Worm (Caenorhabditis elegans) whole organism, mixed stage, embryonic: ENCODE measurements around the gene snb-2.

Source experiments
- M03D4.4 ChIP-seq: sonication (generic microtip); optimal IDR thresholded peaks from 2 replicates; lab custom pipeline; 2017; ENCODE audit warnings: mild to moderate bottlenecking, missing genetic modification characterization, missing compliant biosample characterization
- bed-3 ChIP-seq: fragments of 200-800 bp; sonication (Bioruptor generic); optimal IDR thresholded peaks from 3 replicates; lab custom pipeline; 2018; ENCODE audit warnings: mild to moderate bottlenecking, missing genetic modification characterization, moderate library complexity, missing compliant biosample characterization
- ceh-39 ChIP-seq: fragments of 150-350 bp; optimal IDR thresholded peaks from 2 replicates; lab custom pipeline; 2014; ENCODE audit warnings: missing biosample characterization, missing genetic modification characterization
- ceh-43 ChIP-seq: fragments of 200-800 bp; sonication (Bioruptor generic); optimal IDR thresholded peaks from 2 replicates; lab custom pipeline; 2018; ENCODE audit warnings: mild to moderate bottlenecking, missing genetic modification characterization, moderate library complexity, missing compliant biosample characterization
- ceh-83 ChIP-seq: fragments of 200-800 bp; sonication (Bioruptor generic); optimal IDR thresholded peaks from 2 replicates; lab custom pipeline; 2018; ENCODE audit warnings: mild to moderate bottlenecking, missing genetic modification characterization, missing compliant biosample characterization
- ces-1 ChIP-seq: fragments of 150-350 bp; optimal IDR thresholded peaks from 2 replicates; lab custom pipeline; 2014; ENCODE audit warnings: missing biosample characterization, missing genetic modification reagents, missing genetic modification characterization
- cnd-1 ChIP-seq: fragments of 200-800 bp; sonication (Bioruptor generic); optimal IDR thresholded peaks from 2 replicates; lab custom pipeline; 2018; ENCODE audit warnings: mild to moderate bottlenecking, missing genetic modification characterization, missing compliant biosample characterization
- drap-1 ChIP-seq: fragments of 200-800 bp; sonication (Bioruptor generic); optimal IDR thresholded peaks from 3 replicates; lab custom pipeline; 2018; ENCODE audit warnings: mild to moderate bottlenecking, missing genetic modification characterization, missing compliant biosample characterization
- elt-1 ChIP-seq: sonication (generic microtip); optimal IDR thresholded peaks from 2 replicates; lab custom pipeline; 2017; ENCODE audit warnings: missing genetic modification characterization, mild to moderate bottlenecking, missing compliant biosample characterization, antibody characterized with exemption, moderate library complexity, borderline replicate concordance; ENCODE audit not compliant: insufficient read depth
- elt-3 ChIP-seq: fragments of 150-350 bp; optimal IDR thresholded peaks from 2 replicates; lab custom pipeline; 2014; ENCODE audit warnings: missing biosample characterization, missing genetic modification characterization
- flh-1 ChIP-seq: fragments of 200-800 bp; sonication (Bioruptor generic); optimal IDR thresholded peaks from 2 replicates; lab custom pipeline; 2018; ENCODE audit warnings: mild to moderate bottlenecking, missing genetic modification characterization, moderate library complexity, missing compliant biosample characterization
- ham-2 ChIP-seq: fragments of 200-800 bp; sonication (Bioruptor generic); optimal IDR thresholded peaks from 2 replicates; lab custom pipeline; 2018; ENCODE audit warnings: mild to moderate bottlenecking, missing genetic modification characterization, missing compliant biosample characterization
- hlh-1 ChIP-seq: fragments of 150-350 bp; optimal IDR thresholded peaks from 2 replicates; lab custom pipeline; 2014; ENCODE audit warnings: missing biosample characterization, missing genetic modification reagents, missing genetic modification characterization
- lin-13 ChIP-seq: fragments of 150-350 bp; optimal IDR thresholded peaks from 2 replicates; lab custom pipeline; 2014; ENCODE audit warnings: missing biosample characterization, missing genetic modification characterization
- lin-32 ChIP-seq: fragments of 200-800 bp; sonication (Bioruptor generic); optimal IDR thresholded peaks from 2 replicates; lab custom pipeline; 2018; ENCODE audit warnings: mild to moderate bottlenecking, missing genetic modification characterization, missing compliant biosample characterization
- lsy-2 ChIP-seq: fragments of 150-350 bp; optimal IDR thresholded peaks from 2 replicates; lab custom pipeline; 2014; ENCODE audit warnings: missing biosample characterization, missing genetic modification characterization
- mab-5 ChIP-seq: fragments of 150-350 bp; optimal IDR thresholded peaks from 2 replicates; lab custom pipeline; 2014; ENCODE audit warnings: missing biosample characterization, missing genetic modification characterization
- mep-1 ChIP-seq: fragments of 150-350 bp; optimal IDR thresholded peaks from 2 replicates; lab custom pipeline; 2017; ENCODE audit warnings: missing biosample characterization, missing genetic modification reagents, missing genetic modification characterization, inconsistent platforms
- mls-2 ChIP-seq: sonication (generic microtip); optimal IDR thresholded peaks from 2 replicates; lab custom pipeline; 2016; ENCODE audit warnings: mild to moderate bottlenecking, missing genetic modification characterization, moderate library complexity, missing compliant biosample characterization
- nhr-2 ChIP-seq: fragments of 150-350 bp; optimal IDR thresholded peaks from 2 replicates; lab custom pipeline; 2014; ENCODE audit warnings: missing biosample characterization, missing genetic modification characterization
- nhr-237 ChIP-seq: fragments of 150-350 bp; optimal IDR thresholded peaks from 2 replicates; lab custom pipeline; 2014; ENCODE audit warnings: missing biosample characterization, missing genetic modification characterization
- nhr-28 ChIP-seq: fragments of 150-350 bp; optimal IDR thresholded peaks from 2 replicates; lab custom pipeline; 2014; ENCODE audit warnings: missing biosample characterization, missing genetic modification characterization
- pha-4 ChIP-seq: fragments of 150-350 bp; optimal IDR thresholded peaks from 2 replicates; lab custom pipeline; 2018; ENCODE audit warnings: missing biosample characterization, missing genetic modification reagents, missing genetic modification characterization
- sem-2 ChIP-seq: fragments of 200-800 bp; sonication (Bioruptor generic); optimal IDR thresholded peaks from 2 replicates; lab custom pipeline; 2018; ENCODE audit warnings: mild to moderate bottlenecking, missing genetic modification characterization, missing compliant biosample characterization
- snpc-4 ChIP-seq: fragments of 150-350 bp; optimal IDR thresholded peaks from 2 replicates; lab custom pipeline; 2014; ENCODE audit warnings: missing biosample characterization, missing genetic modification characterization
- sptf-1 ChIP-seq: sonication (generic microtip); optimal IDR thresholded peaks from 2 replicates; lab custom pipeline; 2017; ENCODE audit warnings: mild to moderate bottlenecking, missing genetic modification characterization, moderate library complexity, missing compliant biosample characterization
- tbx-8 ChIP-seq: fragments of 200-800 bp; sonication (Bioruptor generic); optimal IDR thresholded peaks from 2 replicates; lab custom pipeline; 2018; ENCODE audit warnings: mild to moderate bottlenecking, missing genetic modification characterization, moderate library complexity, missing compliant biosample characterization
- unc-120 ChIP-seq: sonication (generic microtip); optimal IDR thresholded peaks from 2 replicates; lab custom pipeline; 2017; ENCODE audit warnings: missing genetic modification characterization, missing compliant biosample characterization; ENCODE audit not compliant: poor library complexity, severe bottlenecking
- unc-39 ChIP-seq: fragments of 150-350 bp; optimal IDR thresholded peaks from 2 replicates; lab custom pipeline; 2014; ENCODE audit warnings: missing biosample characterization, missing genetic modification characterization
- unc-62 ChIP-seq: fragments of 150-350 bp; optimal IDR thresholded peaks from 2 replicates; lab custom pipeline; 2014; ENCODE audit warnings: missing biosample characterization, missing genetic modification reagents, missing genetic modification characterization
- zip-8 ChIP-seq: fragments of 150-350 bp; optimal IDR thresholded peaks from 2 replicates; lab custom pipeline; 2014; ENCODE audit warnings: missing biosample characterization, missing genetic modification characterization
- ztf-11 ChIP-seq: fragments of 150-350 bp; optimal IDR thresholded peaks from 2 replicates; lab custom pipeline; 2014; ENCODE audit warnings: missing biosample characterization, missing genetic modification characterization

snb-2 gene

ce11 chrV:12331820-12332219 is 13.9 kb downstream of the snb-2 start:
- TF ChIP-seq ceh-83 (GFP tag; lab: Kevin White, UChicago), result peak; percentile 83
- TF ChIP-seq sptf-1 (tag; lab: Kevin White, UChicago), result peak; percentile 53
- TF ChIP-seq unc-39, result no peak
- TF ChIP-seq lsy-2, result no peak
- peak; percentile 60 for TF ChIP-seq M03D4.4 (tag; lab: Kevin White, UChicago)
- TF ChIP-seq cnd-1 (tag; lab: Kevin White, UChicago), result peak; percentile 33
- no peak for TF ChIP-seq ceh-43 (GFP tag; lab: Kevin White, UChicago)
- no peak for TF ChIP-seq ces-1 (GFP tag; lab: Kevin White, UChicago)
- TF ChIP-seq mab-5 (tag; lab: Kevin White, UChicago), result no peak
- no peak for TF ChIP-seq zip-8 (tag; lab: Kevin White, UChicago)
- peak; percentile 37 for TF ChIP-seq mls-2
- TF ChIP-seq bed-3 (GFP tag; lab: Kevin White, UChicago), result peak; percentile 1
- TF ChIP-seq ham-2 (GFP tag; lab: Kevin White, UChicago), result no peak
- TF ChIP-seq sem-2 (GFP tag; lab: Kevin White, UChicago), result peak; percentile 41

DNA sequence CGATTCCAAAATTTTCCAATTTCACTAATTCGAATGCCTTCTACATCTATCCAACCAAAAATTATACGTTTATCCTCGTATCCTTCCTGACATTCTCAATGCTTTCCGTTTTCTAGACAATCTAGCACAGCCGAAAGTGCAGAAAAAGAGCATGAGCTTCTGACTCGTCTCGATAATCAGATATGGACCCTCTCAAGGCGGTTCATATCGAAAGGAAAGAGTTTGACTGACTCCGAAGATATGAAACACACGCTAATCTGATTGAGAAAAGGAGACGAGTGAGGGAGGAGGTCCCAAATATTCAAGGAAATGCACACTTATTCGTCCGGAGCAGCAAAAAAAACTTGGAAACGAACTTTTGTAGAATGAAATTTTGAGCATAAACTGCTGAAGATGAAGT is 16.5 kb downstream of the snb-2 start:
- TF ChIP-seq mls-2 (no peak), ces-1 (GFP tag; lab: Kevin White, UChicago) (peak; percentile 83)

DNA sequence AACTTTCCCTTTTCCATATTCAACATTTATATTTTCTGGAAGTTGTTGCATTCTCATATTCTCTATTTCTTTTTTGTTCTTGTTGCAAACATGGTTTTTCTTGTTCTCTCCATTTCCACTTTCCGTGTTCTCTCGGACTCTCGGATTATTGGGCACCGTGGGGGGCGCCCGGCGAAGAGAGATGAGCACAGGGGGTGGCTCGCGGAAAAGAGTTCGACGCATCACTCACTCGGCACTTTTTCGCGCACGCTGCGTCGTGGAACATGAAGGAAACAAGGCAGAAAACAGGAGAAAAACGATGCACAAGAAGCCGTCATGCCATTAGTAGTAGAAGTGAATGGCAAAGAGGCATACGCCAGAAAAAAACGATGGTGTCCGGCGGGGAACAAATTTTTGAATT is 19.1 kb downstream of the snb-2 start:
- TF ChIP-seq hlh-1, result no peak
- TF ChIP-seq lin-13, result no peak
- TF ChIP-seq unc-120, result no peak
- no peak for TF ChIP-seq drap-1
- no peak for TF ChIP-seq snpc-4 (tag; lab: Kevin White, UChicago)
- no peak for TF ChIP-seq tbx-8 (GFP tag; lab: Kevin White, UChicago)
- no peak for TF ChIP-seq ztf-11 (tag; lab: Kevin White, UChicago)
- no peak for TF ChIP-seq zip-8 (tag; lab: Kevin White, UChicago)
- no peak for TF ChIP-seq ceh-83 (GFP tag; lab: Kevin White, UChicago)
- no peak for TF ChIP-seq ceh-39 (tag; lab: Kevin White, UChicago)
- TF ChIP-seq flh-1 (GFP tag; lab: Kevin White, UChicago), result no peak
- no peak for TF ChIP-seq lin-32 (GFP tag; lab: Kevin White, UChicago)
- no peak for TF ChIP-seq nhr-237 (tag; lab: Kevin White, UChicago)
- TF ChIP-seq elt-1 (tag; lab: Kevin White, UChicago), result no peak
- TF ChIP-seq cnd-1 (tag; lab: Kevin White, UChicago), result no peak
- no peak for TF ChIP-seq mls-2
- TF ChIP-seq sptf-1 (tag; lab: Kevin White, UChicago), result no peak
- TF ChIP-seq nhr-28 (tag; lab: Kevin White, UChicago), result no peak
- TF ChIP-seq ces-1 (GFP tag; lab: Kevin White, UChicago), result no peak
- TF ChIP-seq unc-62 (GFP tag; lab: Kevin White, UChicago), result no peak
- TF ChIP-seq, all 35 proteins: peak for 0

DNA sequence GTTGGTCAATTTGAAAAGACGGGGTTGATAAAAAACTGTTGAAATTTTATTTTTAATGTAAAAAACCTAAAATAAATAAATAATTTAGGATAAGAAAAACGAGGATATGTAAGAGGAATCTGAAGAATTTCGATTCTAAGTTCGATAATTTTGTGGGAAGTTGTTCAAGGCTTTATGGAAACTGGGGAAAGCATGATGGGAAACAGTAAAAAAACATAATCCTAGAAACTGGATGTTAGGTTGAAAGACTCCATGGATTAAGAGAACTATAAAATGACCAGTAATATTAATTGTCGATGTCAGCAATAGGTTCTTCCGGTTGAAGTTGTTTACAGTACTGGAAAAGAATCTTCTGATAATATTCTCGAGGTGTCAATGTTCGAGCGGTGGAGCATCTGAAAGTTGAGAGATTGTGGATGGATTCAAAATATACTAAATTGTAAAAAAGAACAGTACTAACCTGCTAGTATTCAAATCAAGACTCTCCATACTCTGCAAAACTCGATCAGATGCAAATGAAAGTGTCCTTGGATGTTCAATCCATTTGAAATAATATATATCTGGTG is 25.4 kb downstream of the snb-2 start:
- TF ChIP-seq nhr-2 (tag; lab: Kevin White, UChicago) (no peak), drap-1 (no peak), elt-3 (tag; lab: Kevin White, UChicago) (no peak), lsy-2 (no peak)

DNA sequence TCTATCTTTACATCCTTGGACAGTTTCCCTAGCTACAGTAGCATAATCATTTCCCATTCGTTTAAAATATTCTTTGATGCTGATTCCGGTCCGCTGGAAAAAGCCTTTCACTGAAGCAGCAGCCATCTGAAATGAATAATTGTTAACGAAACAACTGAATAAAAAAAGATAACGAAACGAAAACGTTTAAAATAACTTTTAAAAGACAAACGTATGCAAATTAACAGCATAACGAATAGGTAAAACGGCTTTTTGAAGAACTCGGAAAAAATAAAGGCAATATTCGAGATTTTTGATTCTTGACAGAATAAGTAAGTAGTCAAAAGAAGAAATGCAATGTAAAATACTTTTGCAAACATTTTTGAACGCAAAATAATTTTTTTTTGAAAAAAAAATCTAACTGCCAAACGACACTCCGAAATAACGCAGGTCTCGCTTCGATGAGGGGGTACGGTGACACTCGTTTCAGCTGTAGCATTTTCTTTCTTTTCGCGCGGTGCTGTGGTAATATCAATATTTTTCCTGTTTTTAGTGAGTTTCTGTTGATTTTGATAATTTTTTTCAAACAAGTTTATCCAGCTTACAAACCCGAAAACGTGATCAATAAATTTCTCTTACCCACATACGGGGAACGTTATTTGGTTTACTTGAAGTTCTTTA is 27.7 kb downstream of the snb-2 start, which contains the start of the genes R04F11.5 and R04F11.2:
Gene R04F11.5, minus strand, starts transcription at position 126 of the 660 bp plus-strand sequence.
Gene R04F11.2, plus strand, starts transcription at position 488 of the 660 bp plus-strand sequence.
- TF ChIP-seq mep-1 (tag; lab: Kevin White, UChicago) (peak; percentile 90), ztf-11 (tag; lab: Kevin White, UChicago) (no peak), unc-120 (no peak), nhr-237 (tag; lab: Kevin White, UChicago) (peak; percentile 79), ces-1 (GFP tag; lab: Kevin White, UChicago) (peak; percentile 52), hlh-1 (peak; percentile 47), mls-2 (no peak), ceh-43 (GFP tag; lab: Kevin White, UChicago) (no peak), pha-4 (tag; lab: Kevin White, UChicago) (peak; percentile 69), sptf-1 (tag; lab: Kevin White, UChicago) (peak; percentile 3), lin-13 (peak; percentile 55), lsy-2 (peak; percentile 98), ceh-39 (tag; lab: Kevin White, UChicago) (peak; percentile 41), unc-62 (GFP tag; lab: Kevin White, UChicago) (peak; percentile 31)
